Worm (Caenorhabditis elegans): ENCODE data around the gene str-25.

Gene str-25

DNA sequence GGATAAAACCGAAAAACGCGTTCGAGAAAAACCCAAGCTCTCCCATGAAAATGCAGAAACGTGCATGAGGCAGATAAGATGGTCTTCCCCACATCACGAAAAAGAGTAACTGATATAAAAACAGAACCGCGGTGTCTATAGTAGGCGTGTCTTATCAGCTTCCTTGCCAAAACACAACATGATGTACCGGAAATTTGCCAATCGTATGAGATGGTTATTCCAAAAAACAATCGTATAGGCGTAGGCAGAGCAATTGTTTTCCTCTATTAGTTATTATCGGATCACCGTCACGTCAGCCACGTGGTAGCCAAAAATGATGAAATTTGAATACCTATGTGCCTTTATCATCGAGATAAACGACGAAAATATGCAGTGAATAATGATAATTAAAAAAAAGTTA, 16.0 kb upstream of the str-25 start, which contains the start of gene str-7:
TSS of gene str-7 (minus strand) at position 101 of the 400 bp plus-strand sequence.
- TF ChIP-seq nhr-11 (tag; optimal IDR thresholded peaks at IDR 0.05) (no peak), fkh-8 (tag; optimal IDR thresholded peaks at IDR 0.05) (no peak), unc-30 (tag; optimal IDR thresholded peaks at IDR 0.05) (no peak), efl-1 (optimal IDR thresholded peaks at IDR 0.05) (no peak), efl-1 (GFP tag; optimal IDR thresholded peaks at IDR 0.05 in 1 of 2) (no peak), alr-1 (tag; optimal IDR thresholded peaks at IDR 0.05; ENCODE audit: borderline replicate concordance) (no peak), lin-39 (tag; optimal IDR thresholded peaks at IDR 0.05) (no peak), swsn-7 (tag; optimal IDR thresholded peaks at IDR 0.05) (no peak), sup-37 (GFP tag; optimal IDR thresholded peaks at IDR 0.05) (no peak), nhr-77 (tag; optimal IDR thresholded peaks at IDR 0.05) (no peak), pqm-1 (tag; optimal IDR thresholded peaks at IDR 0.05) (no peak), hpl-2 (GFP tag; optimal IDR thresholded peaks at IDR 0.05) (no peak), elt-3 (tag; optimal IDR thresholded peaks at IDR 0.05) (no peak), unc-98 (GFP tag; IDR thresholded peaks at IDR 0.05) (no peak), fos-1 (tag; optimal IDR thresholded peaks at IDR 0.05) (no peak), F16B12.6 (tag; optimal IDR thresholded peaks at IDR 0.05) (no peak), nhr-85 (tag) (no peak), unc-62 (GFP tag; optimal IDR thresholded peaks at IDR 0.05) (no peak), ztf-11 (tag; optimal IDR thresholded peaks at IDR 0.05) (no peak)

DNA sequence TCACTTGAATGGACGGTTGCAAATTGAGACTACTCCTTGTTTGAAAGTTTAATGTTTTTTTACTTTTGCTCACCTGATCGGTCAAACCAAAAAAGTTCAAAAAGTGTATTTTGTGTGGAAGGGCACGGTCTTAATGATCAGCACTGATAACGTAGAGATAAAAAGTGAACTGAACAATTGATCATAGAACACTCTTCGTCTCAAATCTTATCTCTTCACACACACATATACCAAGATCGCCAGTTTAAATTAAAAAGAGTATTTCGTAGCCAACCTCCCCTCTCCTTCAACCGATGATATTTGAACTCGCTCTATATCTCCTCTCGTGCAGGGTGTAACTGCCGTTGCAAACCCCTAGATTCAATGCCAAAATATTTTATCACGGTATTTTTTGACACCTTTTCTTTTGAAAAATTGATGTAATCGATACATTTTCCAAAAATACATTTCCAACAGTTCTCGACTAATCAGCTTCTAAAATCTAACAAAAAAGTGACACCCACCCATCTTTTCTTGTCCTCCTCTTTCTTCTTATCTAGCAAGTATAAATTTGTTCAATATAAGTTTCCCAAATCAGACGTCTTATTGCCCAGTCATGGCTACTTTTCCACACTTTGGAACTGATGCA, 15.3 kb upstream of the str-25 start, which contains the start of gene cth-1:
TSS of gene cth-1 (plus strand) at position 578 of the 628 bp plus-strand sequence.
- TF ChIP-seq mdl-1 (tag; optimal IDR thresholded peaks at IDR 0.05) (peak in 1 of 2 experiments; percentile 1), efl-1 (optimal IDR thresholded peaks at IDR 0.05) (no peak), efl-1 (GFP tag; optimal IDR thresholded peaks at IDR 0.05 in 1 of 2) (peak in 1 of 2 experiments; percentile 88), hlh-4 (tag; optimal IDR thresholded peaks at IDR 0.05) (no peak), lin-14 (GFP tag; optimal IDR thresholded peaks at IDR 0.05) (peak; percentile 14), nhr-85 (tag) (peak; percentile 72), elt-3 (tag; optimal IDR thresholded peaks at IDR 0.05) (peak in 3 of 6 experiments; percentile 38 to 67 (median 46)), ama-1 (optimal IDR thresholded peaks at IDR 0.05) (no peak), elt-2 (tag; optimal IDR thresholded peaks at IDR 0.05) (peak; percentile 49), nhr-20 (tag; optimal IDR thresholded peaks at IDR 0.05) (peak; percentile 14)

DNA sequence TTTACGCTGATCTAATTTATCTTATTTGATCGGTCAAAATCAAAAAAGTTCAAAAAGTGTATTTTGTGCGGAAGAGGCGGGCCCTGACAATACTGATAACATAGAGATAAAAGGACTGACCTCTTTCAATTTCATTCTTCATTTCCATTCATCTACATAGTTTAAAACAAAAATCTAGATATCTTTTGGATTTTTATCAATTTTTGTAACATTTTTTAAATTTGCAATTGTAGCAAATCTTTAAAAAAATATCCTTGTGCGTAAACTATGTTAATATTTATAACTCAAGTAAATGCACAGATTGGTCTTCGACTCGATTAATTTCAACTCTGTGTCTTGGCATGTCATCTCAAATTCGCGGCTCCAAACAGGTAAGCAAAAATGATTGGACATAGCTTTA, 11.9 kb upstream of the str-25 start, which contains the start of gene argk-1:
TSS of gene argk-1 (plus strand) at position 301 of the 400 bp plus-strand sequence.
- TF ChIP-seq ceh-63 (GFP tag; optimal IDR thresholded peaks at IDR 0.05) (no peak), pag-3 (tag; optimal IDR thresholded peaks at IDR 0.05; ENCODE audit: borderline replicate concordance, insufficient read depth) (no peak), unc-86 (tag; optimal IDR thresholded peaks at IDR 0.05) (no peak), fos-1 (tag; optimal IDR thresholded peaks at IDR 0.05) (no peak), skn-1 (tag; optimal IDR thresholded peaks at IDR 0.05) (no peak), ceh-90 (tag; optimal IDR thresholded peaks at IDR 0.05) (no peak), aly-2 (tag; optimal IDR thresholded peaks at IDR 0.05) (no peak), isw-1 (GFP tag; IDR thresholded peaks at IDR 0.05) (no peak), sup-37 (GFP tag; optimal IDR thresholded peaks at IDR 0.05) (no peak), egl-27 (tag; optimal IDR thresholded peaks at IDR 0.05) (no peak), ceh-82 (tag; optimal IDR thresholded peaks at IDR 0.05) (no peak), pax-3 (tag; optimal IDR thresholded peaks at IDR 0.05) (no peak), vab-15 (tag; optimal IDR thresholded peaks at IDR 0.05) (no peak), pqm-1 (tag; optimal IDR thresholded peaks at IDR 0.05) (no peak), snpc-4 (tag; optimal IDR thresholded peaks at IDR 0.05) (no peak), efl-1 (optimal IDR thresholded peaks at IDR 0.05) (no peak), efl-1 (GFP tag; optimal IDR thresholded peaks at IDR 0.05 in 1 of 2) (no peak)

Data from whole organism, L1 larva.